Worm (Caenorhabditis elegans) whole organism, L3 larva: ENCODE measurements around the gene rpn-1.

Experiments used
- daf-12 ChIP-seq: fragments of 150-350 bp; optimal IDR thresholded peaks from 2 replicates; lab custom pipeline; 2014; ENCODE audit warnings: missing biosample characterization, missing genetic modification reagents, missing genetic modification characterization
- egl-27 ChIP-seq: sonication (generic microtip); optimal IDR thresholded peaks from 4 replicates; lab custom pipeline; 2017; ENCODE audit warnings: missing biosample characterization, missing genetic modification reagents, missing genetic modification characterization
- elt-1 ChIP-seq: fragments of 150-350 bp; optimal IDR thresholded peaks from 2 replicates; lab custom pipeline; 2014; ENCODE audit warnings: missing biosample characterization, missing genetic modification characterization
- elt-2 ChIP-seq: sonication (generic microtip); optimal IDR thresholded peaks from 2 replicates; lab custom pipeline; 2016; ENCODE audit warnings: missing genetic modification reagents, mild to moderate bottlenecking, missing genetic modification characterization, missing compliant biosample characterization
- elt-3 ChIP-seq, 3 experiments: fragments of 150-350 bp in 1 of 3; sonication (generic microtip) in 2 of 3; optimal IDR thresholded peaks; 2 replicates in 2 of 3; 4 replicates in 1 of 3; lab custom pipeline; 2014 to 2017; ENCODE audit warnings: missing biosample characterization in 3 of 3, missing genetic modification characterization in 3 of 3
- fkh-10 ChIP-seq: sonication (generic microtip); optimal IDR thresholded peaks from 2 replicates; lab custom pipeline; 2017; ENCODE audit warnings: missing biosample characterization, missing genetic modification reagents, missing genetic modification characterization
- fos-1 ChIP-seq: fragments of 150-350 bp; optimal IDR thresholded peaks from 2 replicates; lab custom pipeline; 2014; ENCODE audit warnings: missing biosample characterization, missing genetic modification characterization
- nhr-11 ChIP-seq: fragments of 150-350 bp; optimal IDR thresholded peaks from 2 replicates; lab custom pipeline; 2014; ENCODE audit warnings: missing biosample characterization, missing genetic modification characterization
- snpc-4 ChIP-seq: fragments of 150-350 bp; optimal IDR thresholded peaks from 2 replicates; lab custom pipeline; 2014; ENCODE audit warnings: missing biosample characterization, missing genetic modification characterization
- tbx-2 ChIP-seq: sonication (generic microtip); optimal IDR thresholded peaks from 2 replicates; lab custom pipeline; 2016; ENCODE audit warnings: mild to moderate bottlenecking, missing genetic modification characterization, missing compliant biosample characterization
- ztf-11 ChIP-seq: fragments of 150-350 bp; optimal IDR thresholded peaks from 2 replicates; lab custom pipeline; 2014; ENCODE audit warnings: missing biosample characterization, missing genetic modification characterization

- no peak for TF ChIP-seq elt-1 (tag; lab: Kevin White, UChicago)
- no peak for TF ChIP-seq elt-3 (tag; optimal IDR thresholded peaks at IDR 0.05; lab: Kevin White, UChicago)
- TF ChIP-seq daf-12 (tag; lab: Kevin White, UChicago): no peak
- no peak for TF ChIP-seq snpc-4 (tag; lab: Kevin White, UChicago)
- TF ChIP-seq tbx-2 (tag; lab: Kevin White, UChicago): no peak
- TF ChIP-seq elt-2 (tag; lab: Kevin White, UChicago): no peak
- TF ChIP-seq fkh-10 (GFP tag; lab: Kevin White, UChicago): no peak
- TF ChIP-seq fos-1 (tag; lab: Kevin White, UChicago): no peak
- no peak for TF ChIP-seq nhr-11 (tag; lab: Kevin White, UChicago)
- no peak for TF ChIP-seq egl-27 (tag; lab: Kevin White, UChicago)
- no peak for TF ChIP-seq ztf-11 (tag; lab: Kevin White, UChicago)
These were observed 6.1 kb downstream of the rpn-1 start, which contains the start of gene T22D1.5 for ce11 chrIV:6903575-6903974.
